Worm (Caenorhabditis elegans): ENCODE results near the gene srg-21.

The srg-21 gene

ce11 chrII:3091268-3091667 is at the start of gene srg-21:
Gene srg-21 (minus strand): TSS chrII:3091368.
- TF ChIP-seq tbx-11 (GFP tag; IDR thresholded peaks at IDR 0.05): no peak
- no peak for TF ChIP-seq ama-1 (optimal IDR thresholded peaks at IDR 0.05)
- no peak for TF ChIP-seq pes-1 (GFP tag; IDR thresholded peaks at IDR 0.05)

- no peak for TF ChIP-seq aly-1 (tag; optimal IDR thresholded peaks at IDR 0.05)
- no peak for TF ChIP-seq pes-1 (GFP tag; IDR thresholded peaks at IDR 0.05)
- no peak for TF ChIP-seq sea-1 (GFP tag; conservative IDR thresholded peaks at IDR 0.05)
- no peak for TF ChIP-seq F13C5.2 (tag; optimal IDR thresholded peaks at IDR 0.05)
- TF ChIP-seq hmbx-1 (tag; optimal IDR thresholded peaks at IDR 0.05): no peak
- no peak for TF ChIP-seq hmg-4 (GFP tag; optimal IDR thresholded peaks at IDR 0.05)
- no peak for TF ChIP-seq tra-4 (tag; optimal IDR thresholded peaks at IDR 0.05)
- TF ChIP-seq B0310.2 (tag; optimal IDR thresholded peaks at IDR 0.05): no peak
- TF ChIP-seq ceh-13 (GFP tag; optimal IDR thresholded peaks at IDR 0.05): no peak
- no peak for TF ChIP-seq tbx-37 (GFP tag; conservative IDR thresholded peaks at IDR 0.05)
- no peak for TF ChIP-seq ama-1 (optimal IDR thresholded peaks at IDR 0.05)
- TF ChIP-seq scrt-1 (GFP tag; IDR thresholded peaks at IDR 0.05): no peak
- no peak for TF ChIP-seq flt-1 (GFP tag; IDR thresholded peaks at IDR 0.05)
- TF ChIP-seq ceh-36 (tag; optimal IDR thresholded peaks at IDR 0.05): no peak
- TF ChIP-seq tbx-11 (GFP tag; IDR thresholded peaks at IDR 0.05): no peak
- TF ChIP-seq ets-7 (tag; optimal IDR thresholded peaks at IDR 0.05): no peak
Observed at ce11 chrII:3137804-3138203, 46.6 kb upstream of the srg-21 start, which contains the start of gene sri-54. Gene sri-54 (minus strand): TSS chrII:3137904.

- TF ChIP-seq ceh-13 (GFP tag; optimal IDR thresholded peaks at IDR 0.05): no peak
- peak; percentile 63 for TF ChIP-seq ceh-36 (tag; optimal IDR thresholded peaks at IDR 0.05)
Observed at ce11 chrII:3135293-3135692, 44.1 kb upstream of the srg-21 start.

ce11 chrII:3129007-3129406 is 37.8 kb upstream of the srg-21 start, which contains the start of gene chil-24:
Gene chil-24 (plus strand): TSS chrII:3129162.
- TF ChIP-seq flt-1 (GFP tag; IDR thresholded peaks at IDR 0.05): no peak
- TF ChIP-seq ets-7 (tag; optimal IDR thresholded peaks at IDR 0.05): no peak
- no peak for TF ChIP-seq tbx-11 (GFP tag; IDR thresholded peaks at IDR 0.05)
- TF ChIP-seq scrt-1 (GFP tag; IDR thresholded peaks at IDR 0.05): no peak
- TF ChIP-seq ceh-36 (tag; optimal IDR thresholded peaks at IDR 0.05): no peak
- TF ChIP-seq F13C5.2 (tag; optimal IDR thresholded peaks at IDR 0.05): no peak
- no peak for TF ChIP-seq ceh-13 (GFP tag; optimal IDR thresholded peaks at IDR 0.05)

ce11 chrII:3126741-3127140 is 35.6 kb upstream of the srg-21 start, which contains the start of gene ins-31:
Gene ins-31 (plus strand): TSS chrII:3127041.
- 0 out of 2 replicates have a peak, but pooled peaks have one; percentile 32 for TF ChIP-seq pes-1 (GFP tag; IDR thresholded peaks at IDR 0.05)

- TF ChIP-seq hmbx-1 (tag; optimal IDR thresholded peaks at IDR 0.05): no peak
- TF ChIP-seq tbx-11 (GFP tag; IDR thresholded peaks at IDR 0.05): no peak
- no peak for TF ChIP-seq aly-1 (tag; optimal IDR thresholded peaks at IDR 0.05)
- TF ChIP-seq flt-1 (GFP tag; IDR thresholded peaks at IDR 0.05): no peak
- TF ChIP-seq sea-1 (GFP tag; conservative IDR thresholded peaks at IDR 0.05): no peak
- TF ChIP-seq B0310.2 (tag; optimal IDR thresholded peaks at IDR 0.05): no peak
- TF ChIP-seq tra-4 (tag; optimal IDR thresholded peaks at IDR 0.05): no peak
- TF ChIP-seq tbx-37 (GFP tag; conservative IDR thresholded peaks at IDR 0.05): no peak
- no peak for TF ChIP-seq F13C5.2 (tag; optimal IDR thresholded peaks at IDR 0.05)
- TF ChIP-seq ceh-13 (GFP tag; optimal IDR thresholded peaks at IDR 0.05): no peak
- no peak for TF ChIP-seq pes-1 (GFP tag; IDR thresholded peaks at IDR 0.05)
Observed at ce11 chrII:3126341-3126740, 35.2 kb upstream of the srg-21 start, which contains the start of gene ins-19. Gene ins-19 (minus strand): TSS chrII:3126441.

ce11 chrII:3123206-3123605 is 32.0 kb upstream of the srg-21 start, which contains the start of gene srh-71:
Gene srh-71 (plus strand): TSS chrII:3123506.
- TF ChIP-seq aly-1 (tag; optimal IDR thresholded peaks at IDR 0.05) (no peak), ama-1 (optimal IDR thresholded peaks at IDR 0.05) (no peak), tbx-11 (GFP tag; IDR thresholded peaks at IDR 0.05) (no peak), hnd-1 (tag; optimal IDR thresholded peaks at IDR 0.05) (no peak), tbx-37 (GFP tag; conservative IDR thresholded peaks at IDR 0.05) (no peak), sea-1 (GFP tag; conservative IDR thresholded peaks at IDR 0.05) (no peak), ceh-13 (GFP tag; optimal IDR thresholded peaks at IDR 0.05) (no peak), pes-1 (GFP tag; IDR thresholded peaks at IDR 0.05) (no peak), flt-1 (GFP tag; IDR thresholded peaks at IDR 0.05) (no peak), scrt-1 (GFP tag; IDR thresholded peaks at IDR 0.05) (no peak), hmbx-1 (tag; optimal IDR thresholded peaks at IDR 0.05) (no peak), B0310.2 (tag; optimal IDR thresholded peaks at IDR 0.05) (no peak), ets-7 (tag; optimal IDR thresholded peaks at IDR 0.05) (no peak), hmg-4 (GFP tag; optimal IDR thresholded peaks at IDR 0.05) (no peak)

ce11 chrII:3118907-3119382 is 27.8 kb upstream of the srg-21 start, which contains the start of gene T10D4.6:
Gene T10D4.6 (plus strand): TSS chrII:3119332.
- TF ChIP-seq ama-1 (optimal IDR thresholded peaks at IDR 0.05): no peak
- no peak for TF ChIP-seq ceh-36 (tag; optimal IDR thresholded peaks at IDR 0.05)
- no peak for TF ChIP-seq flt-1 (GFP tag; IDR thresholded peaks at IDR 0.05)
- no peak for TF ChIP-seq ceh-13 (GFP tag; optimal IDR thresholded peaks at IDR 0.05)
- no peak for TF ChIP-seq hmg-4 (GFP tag; optimal IDR thresholded peaks at IDR 0.05)

ce11 chrII:3117471-3117870 is 26.3 kb upstream of the srg-21 start, which contains the start of gene T10D4.7:
Gene T10D4.7 (plus strand): TSS chrII:3117771.
- TF ChIP-seq ceh-13 (GFP tag; optimal IDR thresholded peaks at IDR 0.05) (no peak), tbx-37 (GFP tag; conservative IDR thresholded peaks at IDR 0.05) (no peak), tra-4 (tag; optimal IDR thresholded peaks at IDR 0.05) (no peak), ets-7 (tag; optimal IDR thresholded peaks at IDR 0.05) (no peak)
